Worm (Caenorhabditis elegans) whole organism, L1 larva: ENCODE data around the gene C18E9.9.

ENCODE experiments used
- C16A3.4 ChIP-seq: fragments of 150-350 bp; optimal IDR thresholded peaks from 2 replicates; lab custom pipeline; 2014; ENCODE audit warnings: missing biosample characterization, missing genetic modification characterization
- C34B4.2 ChIP-seq: sonication (generic microtip); optimal IDR thresholded peaks from 2 replicates; lab custom pipeline; 2017; ENCODE audit warnings: mild to moderate bottlenecking, missing genetic modification characterization, missing compliant biosample characterization
- F16B12.6 ChIP-seq: fragments of 150-350 bp; optimal IDR thresholded peaks from 2 replicates; lab custom pipeline; 2014; ENCODE audit warnings: missing biosample characterization, missing genetic modification characterization
- Y116A8C.19 ChIP-seq: sonication (generic microtip); optimal IDR thresholded peaks from 2 replicates; lab custom pipeline; 2016; ENCODE audit warnings: missing compliant biosample characterization, missing genetic modification characterization, borderline replicate concordance
- aly-2 ChIP-seq: fragments of 150-350 bp; optimal IDR thresholded peaks from 2 replicates; lab custom pipeline; 2014; ENCODE audit warnings: missing biosample characterization, missing genetic modification characterization
- ama-1 ChIP-seq: fragments of 150-350 bp; optimal IDR thresholded peaks from 2 replicates; lab custom pipeline; 2014
- blmp-1 ChIP-seq: fragments of 150-350 bp; optimal IDR thresholded peaks from 2 replicates; lab custom pipeline; 2014; ENCODE audit warnings: missing biosample characterization, missing genetic modification characterization
- ceh-8 ChIP-seq: fragments of 200-800 bp; sonication (Bioruptor generic); optimal IDR thresholded peaks from 2 replicates; lab custom pipeline; 2018; ENCODE audit warnings: mild to moderate bottlenecking, missing genetic modification characterization, moderate library complexity, missing compliant biosample characterization
- ceh-82 ChIP-seq, 3 experiments: fragments of 150-350 bp in 1 of 3; sonication (generic microtip) in 2 of 3; optimal IDR thresholded peaks; 2 replicates each; lab custom pipeline; 2014 to 2017; ENCODE audit warnings: missing biosample characterization in 3 of 3, missing genetic modification characterization in 3 of 3
- ceh-88 ChIP-seq: fragments of 200-800 bp; sonication (Bioruptor generic); IDR thresholded peaks from 2 replicates; pipeline ENCODE4 v1.3.6; 2022; ENCODE audit warnings: missing genetic modification characterization, missing compliant biosample characterization
- ces-1 ChIP-seq: fragments of 150-350 bp; optimal IDR thresholded peaks from 2 replicates; lab custom pipeline; 2014; ENCODE audit warnings: missing biosample characterization, missing genetic modification reagents, missing genetic modification characterization
- dpl-1 ChIP-seq, 3 experiments: fragments of 150-350 bp in 2 of 3; sonication (generic microtip) in 1 of 3; optimal IDR thresholded peaks; 2 replicates each; lab custom pipeline; 2014 to 2017; ENCODE audit warnings: missing biosample characterization in 3 of 3, missing genetic modification characterization in 3 of 3, missing genetic modification reagents in 3 of 3
- dsc-1 ChIP-seq: sonication (generic microtip); optimal IDR thresholded peaks from 2 replicates; lab custom pipeline; 2016; ENCODE audit warnings: mild to moderate bottlenecking, missing genetic modification characterization, missing compliant biosample characterization
- efl-1 ChIP-seq, 4 experiments: fragments of 150-350 bp; optimal IDR thresholded peaks in 3 of 4; peaks in 1 of 4; 1 replicate in 1 of 4; 2 replicates in 3 of 4; lab custom pipeline; 2014; ENCODE audit warnings: missing biosample characterization in 2 of 4, missing genetic modification characterization in 2 of 4, missing genetic modification reagents in 2 of 4
- efl-3 ChIP-seq: fragments of 200-800 bp; sonication (Bioruptor generic); optimal IDR thresholded peaks from 2 replicates; lab custom pipeline; 2018; ENCODE audit warnings: mild to moderate bottlenecking, missing genetic modification characterization, missing compliant biosample characterization
- egl-27 ChIP-seq, 2 experiments: fragments of 150-350 bp in 1 of 2; sonication (generic microtip); optimal IDR thresholded peaks; 3 replicates each; lab custom pipeline; 2017 to 2018; ENCODE audit warnings: missing biosample characterization in 2 of 2, missing genetic modification characterization in 2 of 2, missing genetic modification reagents in 2 of 2
- ets-5 ChIP-seq: fragments of 200-800 bp; sonication (Bioruptor generic); IDR thresholded peaks from 2 replicates; pipeline ENCODE4 v1.3.6; 2022; ENCODE audit warnings: missing genetic modification characterization, missing compliant biosample characterization
- fkh-4 ChIP-seq: sonication (generic microtip); optimal IDR thresholded peaks from 2 replicates; lab custom pipeline; 2016; ENCODE audit warnings: missing compliant biosample characterization, missing genetic modification characterization, borderline replicate concordance
- hpl-2 ChIP-seq: fragments of 150-350 bp; optimal IDR thresholded peaks from 2 replicates; lab custom pipeline; 2014; ENCODE audit warnings: missing biosample characterization, missing genetic modification reagents, missing genetic modification characterization
- irx-1 ChIP-seq: sonication (generic microtip); optimal IDR thresholded peaks from 2 replicates; lab custom pipeline; 2016; ENCODE audit warnings: missing genetic modification characterization, missing compliant biosample characterization
- isw-1 ChIP-seq: fragments of 200-800 bp; sonication (Bioruptor generic); IDR thresholded peaks from 2 replicates; pipeline ENCODE4 v1.3.6; 2022; ENCODE audit warnings: missing genetic modification characterization, missing compliant biosample characterization
- lin-13 ChIP-seq: fragments of 150-350 bp; optimal IDR thresholded peaks from 2 replicates; lab custom pipeline; 2014; ENCODE audit warnings: missing biosample characterization, missing genetic modification reagents, missing genetic modification characterization
- lin-14 ChIP-seq: fragments of 200-800 bp; sonication (Bioruptor generic); optimal IDR thresholded peaks from 2 replicates; lab custom pipeline; 2018; ENCODE audit warnings: mild to moderate bottlenecking, missing genetic modification characterization, moderate library complexity, missing compliant biosample characterization
- lin-35 ChIP-seq, 2 experiments: fragments of 150-350 bp; optimal IDR thresholded peaks; 2 replicates each; lab custom pipeline; 2014; ENCODE audit warnings: missing biosample characterization in 2 of 2, missing genetic modification characterization in 2 of 2, missing genetic modification reagents in 2 of 2
- lin-39 ChIP-seq: fragments of 150-350 bp; optimal IDR thresholded peaks from 2 replicates; lab custom pipeline; 2014; ENCODE audit warnings: missing biosample characterization, missing genetic modification reagents, missing genetic modification characterization
- lsy-2 ChIP-seq, 2 experiments: fragments of 150-350 bp; optimal IDR thresholded peaks; 2 replicates each; lab custom pipeline; 2014; ENCODE audit warnings: missing biosample characterization in 2 of 2, missing genetic modification characterization in 2 of 2
- mdl-1 ChIP-seq, 2 experiments: fragments of 150-350 bp; optimal IDR thresholded peaks; 2 replicates each; lab custom pipeline; 2014 to 2017; ENCODE audit warnings: missing biosample characterization in 2 of 2, missing genetic modification characterization in 2 of 2, inconsistent platforms in 1 of 2
- mep-1 ChIP-seq: fragments of 150-350 bp; optimal IDR thresholded peaks from 2 replicates; lab custom pipeline; 2014; ENCODE audit warnings: missing biosample characterization, missing genetic modification characterization
- nhr-11 ChIP-seq: fragments of 150-350 bp; optimal IDR thresholded peaks from 2 replicates; lab custom pipeline; 2014; ENCODE audit warnings: missing biosample characterization, missing genetic modification characterization
- nhr-12 ChIP-seq: sonication (generic microtip); optimal IDR thresholded peaks from 2 replicates; lab custom pipeline; 2017; ENCODE audit warnings: missing biosample characterization, missing genetic modification characterization
- nhr-19 ChIP-seq: fragments of 200-800 bp; sonication (Bioruptor generic); conservative IDR thresholded peaks from 2 replicates; pipeline ENCODE4 v1.3.6; 2022; ENCODE audit warnings: missing genetic modification characterization, missing compliant biosample characterization
- nhr-28 ChIP-seq: fragments of 150-350 bp; optimal IDR thresholded peaks from 2 replicates; lab custom pipeline; 2014; ENCODE audit warnings: missing biosample characterization, missing genetic modification characterization
- nhr-47 ChIP-seq: sonication (generic microtip); optimal IDR thresholded peaks from 2 replicates; lab custom pipeline; 2016; ENCODE audit warnings: mild to moderate bottlenecking, missing genetic modification characterization, moderate library complexity, missing compliant biosample characterization
- nhr-71 ChIP-seq: sonication (generic microtip); optimal IDR thresholded peaks from 2 replicates; lab custom pipeline; 2016; ENCODE audit warnings: mild to moderate bottlenecking, missing genetic modification characterization, moderate library complexity, missing compliant biosample characterization
- nhr-77 ChIP-seq: fragments of 150-350 bp; optimal IDR thresholded peaks from 2 replicates; lab custom pipeline; 2014; ENCODE audit warnings: missing biosample characterization, missing genetic modification characterization
- nhr-84 ChIP-seq: sonication (generic microtip); optimal IDR thresholded peaks from 2 replicates; lab custom pipeline; 2017; ENCODE audit warnings: missing biosample characterization, missing genetic modification characterization
- nhr-90 ChIP-seq: sonication (generic microtip); optimal IDR thresholded peaks from 2 replicates; lab custom pipeline; 2016; ENCODE audit warnings: mild to moderate bottlenecking, missing genetic modification characterization, missing compliant biosample characterization; ENCODE audit not compliant: poor library complexity
- pag-3 ChIP-seq: sonication (generic microtip); optimal IDR thresholded peaks from 2 replicates; lab custom pipeline; 2017; ENCODE audit warnings: missing genetic modification characterization, mild to moderate bottlenecking, missing compliant biosample characterization, antibody characterized with exemption, borderline replicate concordance; ENCODE audit not compliant: insufficient read depth
- pqm-1 ChIP-seq: sonication (generic microtip); optimal IDR thresholded peaks from 3 replicates; lab custom pipeline; 2017; ENCODE audit warnings: missing biosample characterization, missing genetic modification characterization
- rnt-1 ChIP-seq: sonication (generic microtip); optimal IDR thresholded peaks from 2 replicates; lab custom pipeline; 2016; ENCODE audit warnings: mild to moderate bottlenecking, missing genetic modification characterization, moderate library complexity, missing compliant biosample characterization
- snpc-4 ChIP-seq: fragments of 150-350 bp; optimal IDR thresholded peaks from 2 replicates; lab custom pipeline; 2014; ENCODE audit warnings: missing biosample characterization, missing genetic modification characterization
- snu-23 ChIP-seq: sonication (generic microtip); optimal IDR thresholded peaks from 2 replicates; lab custom pipeline; 2016; ENCODE audit warnings: missing genetic modification characterization, missing compliant biosample characterization
- sox-4 ChIP-seq: sonication (generic microtip); optimal IDR thresholded peaks from 2 replicates; lab custom pipeline; 2016; ENCODE audit warnings: missing genetic modification characterization, missing compliant biosample characterization
- tbx-2 ChIP-seq: sonication (generic microtip); optimal IDR thresholded peaks from 2 replicates; lab custom pipeline; 2016; ENCODE audit warnings: missing genetic modification characterization, missing compliant biosample characterization
- unc-130 ChIP-seq: fragments of 150-350 bp; optimal IDR thresholded peaks from 2 replicates; lab custom pipeline; 2017; ENCODE audit warnings: missing biosample characterization, missing genetic modification characterization, inconsistent platforms
- unc-86 ChIP-seq: sonication (generic microtip); optimal IDR thresholded peaks from 2 replicates; lab custom pipeline; 2016; ENCODE audit warnings: missing genetic modification characterization, missing compliant biosample characterization
- unc-98 ChIP-seq: fragments of 200-800 bp; sonication (Bioruptor generic); IDR thresholded peaks from 2 replicates; pipeline ENCODE4 v1.3.6; 2022; ENCODE audit warnings: missing genetic modification characterization, missing compliant biosample characterization
- vab-15 ChIP-seq: sonication (generic microtip); optimal IDR thresholded peaks from 2 replicates; lab custom pipeline; 2017; ENCODE audit warnings: missing genotype, mild to moderate bottlenecking, missing genetic modification characterization, missing compliant biosample characterization
- zag-1 ChIP-seq: fragments of 150-350 bp; optimal IDR thresholded peaks from 2 replicates; lab custom pipeline; 2014; ENCODE audit warnings: missing biosample characterization, missing genetic modification characterization
- ztf-11 ChIP-seq, 2 experiments: sonication (generic microtip); optimal IDR thresholded peaks; 2 replicates each; lab custom pipeline; 2016 to 2017; ENCODE audit warnings: missing genetic modification characterization in 2 of 2, missing biosample characterization in 1 of 2, missing compliant biosample characterization in 1 of 2

Gene C18E9.9

DNA sequence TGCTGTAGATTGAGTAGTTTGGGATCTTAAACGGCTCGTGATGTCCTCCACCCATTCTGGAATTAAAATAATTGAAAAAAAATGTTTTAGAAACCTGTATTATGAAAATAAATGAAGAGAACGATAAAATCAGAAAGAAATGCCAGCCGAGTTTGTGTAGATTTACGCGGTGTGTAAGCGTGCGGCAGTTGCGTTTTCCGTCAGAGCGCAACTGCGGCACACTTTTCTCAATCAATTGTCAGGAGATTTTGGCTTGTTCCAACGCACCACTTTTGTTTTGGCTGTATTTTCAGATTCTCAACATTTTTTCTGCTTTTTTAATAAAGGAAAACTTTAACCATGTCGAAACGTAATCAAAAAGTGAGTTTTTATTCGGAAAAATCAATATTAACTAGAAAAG is 24.5 kb downstream of the C18E9.9 start, which contains the start of the genes ndub-3 and C18E9.2 (continued):
- no peak for TF ChIP-seq F16B12.6
- no peak for TF ChIP-seq nhr-19 (GFP tag; lab: Robert Waterston, UW)
- no peak for TF ChIP-seq ceh-8
- TF ChIP-seq ceh-88 (GFP tag; lab: Robert Waterston, UW): no peak
- TF ChIP-seq C34B4.2: no peak
- TF ChIP-seq mdl-1 (tag; optimal IDR thresholded peaks at IDR 0.05; lab: Kevin White, UChicago): peak in 1 of 2 experiments; percentile 24
- TF ChIP-seq tbx-2 (tag; lab: Kevin White, UChicago): peak; percentile 6
- no peak for TF ChIP-seq nhr-11
- peak; percentile 66 to 67 for TF ChIP-seq efl-1 (optimal IDR thresholded peaks at IDR 0.05; lab: Kevin White, UChicago)
- TF ChIP-seq efl-1 (GFP tag; optimal IDR thresholded peaks at IDR 0.05 in 1 of 2; lab: Kevin White, UChicago): peak; percentile 48 to 95
- TF ChIP-seq unc-86 (tag; lab: Kevin White, UChicago): no peak
- no peak for TF ChIP-seq aly-2
- peak; percentile 50 for TF ChIP-seq lin-14 (GFP tag; lab: Kevin White, UChicago)
- no peak for TF ChIP-seq nhr-12
- TF ChIP-seq ces-1 (GFP tag; lab: Kevin White, UChicago): no peak
- no peak for TF ChIP-seq unc-130 (tag; lab: Kevin White, UChicago)
- TF ChIP-seq irx-1 (tag; lab: Kevin White, UChicago): no peak
- TF ChIP-seq zag-1 (tag; lab: Kevin White, UChicago): no peak
- TF ChIP-seq ceh-82 (tag; optimal IDR thresholded peaks at IDR 0.05; lab: Kevin White, UChicago): peak in 2 of 3 experiments; percentile 4 to 64
- TF ChIP-seq isw-1 (GFP tag; lab: Robert Waterston, UW): no peak
- TF ChIP-seq Y116A8C.19 (tag; lab: Kevin White, UChicago): no peak
- TF ChIP-seq lin-39: no peak
- no peak for TF ChIP-seq vab-15
- TF ChIP-seq pag-3 (tag; lab: Kevin White, UChicago): no peak
- no peak for TF ChIP-seq lin-13 (GFP tag; lab: Kevin White, UChicago)
- no peak for TF ChIP-seq nhr-77
- no peak for TF ChIP-seq pqm-1 (tag; lab: Kevin White, UChicago)
- TF ChIP-seq nhr-28 (tag; lab: Kevin White, UChicago): no peak
- no peak for TF ChIP-seq blmp-1
- no peak for TF ChIP-seq efl-3
- TF ChIP-seq ama-1 (lab: Kevin White, UChicago): no peak
- TF ChIP-seq nhr-47 (tag; lab: Kevin White, UChicago): peak; percentile 1
- no peak for TF ChIP-seq ets-5 (GFP tag; lab: Robert Waterston, UW)

DNA sequence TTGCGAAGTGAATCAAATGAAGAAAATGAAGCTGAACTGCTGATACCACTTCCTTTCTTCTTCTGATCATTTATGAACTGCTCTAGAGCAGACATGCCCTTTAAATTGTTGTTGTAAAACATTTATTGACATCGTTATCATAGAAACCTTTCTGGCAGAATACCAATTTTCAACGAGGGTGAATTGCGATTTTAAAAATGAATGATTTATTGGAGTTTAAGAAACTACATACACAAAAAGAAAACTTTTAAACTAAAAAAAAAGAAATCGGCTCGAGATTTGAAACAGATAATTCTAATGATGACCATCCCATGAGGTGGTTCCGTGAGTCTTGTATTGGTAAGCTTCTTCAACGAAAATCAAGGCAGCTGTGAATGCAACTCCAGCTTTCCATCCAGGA is 25.3 kb downstream of the C18E9.9 start, which contains the start of gene sftd-3:
TSS of gene sftd-3 (minus strand) at position 101 of the 400 bp plus-strand sequence.
- TF ChIP-seq nhr-84 (tag; lab: Kevin White, UChicago) (no peak), rnt-1 (no peak), dpl-1 (GFP tag; optimal IDR thresholded peaks at IDR 0.05; lab: Kevin White, UChicago) (no peak), dsc-1 (tag; lab: Kevin White, UChicago) (no peak), hpl-2 (GFP tag; lab: Kevin White, UChicago) (no peak), ztf-11 (tag; optimal IDR thresholded peaks at IDR 0.05; lab: Kevin White, UChicago) (no peak), C16A3.4 (no peak), nhr-90 (tag; lab: Kevin White, UChicago) (no peak)

DNA sequence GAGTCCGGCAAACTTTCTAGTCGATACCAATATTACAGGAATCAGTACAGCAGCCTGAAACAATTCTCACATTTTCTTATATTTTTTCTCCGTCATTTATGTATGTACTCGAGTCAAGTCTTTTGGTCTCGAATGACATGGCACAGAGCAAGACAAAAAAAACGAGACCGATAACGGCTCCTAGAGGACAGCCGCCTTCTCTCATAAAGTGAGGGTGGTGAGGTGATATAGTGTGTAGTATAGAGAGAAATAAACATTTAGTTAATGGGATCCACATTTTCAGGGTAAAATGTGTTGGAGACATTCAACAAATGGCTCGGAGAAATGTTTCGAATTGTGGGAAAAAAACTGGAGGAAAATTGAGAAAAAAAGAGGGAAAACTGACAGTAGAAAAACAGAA is 27.1 kb downstream of the C18E9.9 start:
- TF ChIP-seq nhr-71 (tag; lab: Kevin White, UChicago) (peak; percentile 74), dpl-1 (GFP tag; optimal IDR thresholded peaks at IDR 0.05; lab: Kevin White, UChicago) (peak in 1 of 3 experiments; percentile 1), lin-35 (GFP tag; optimal IDR thresholded peaks at IDR 0.05; lab: Kevin White, UChicago) (peak in 1 of 2 experiments; percentile 24), C16A3.4 (no peak), snu-23 (GFP tag; lab: Kevin White, UChicago) (peak; percentile 46), unc-130 (tag; lab: Kevin White, UChicago) (peak; percentile 29), nhr-12 (no peak), lin-39 (peak; percentile 45), lin-14 (GFP tag; lab: Kevin White, UChicago) (peak; percentile 94), nhr-28 (tag; lab: Kevin White, UChicago) (no peak), egl-27 (tag; optimal IDR thresholded peaks at IDR 0.05; lab: Kevin White, UChicago) (no peak), unc-98 (GFP tag; lab: Robert Waterston, UW) (no peak), hpl-2 (GFP tag; lab: Kevin White, UChicago) (no peak), fkh-4 (tag; lab: Kevin White, UChicago) (peak; percentile 62), snpc-4 (tag; lab: Kevin White, UChicago) (no peak), sox-4 (no peak), mep-1 (peak; percentile 22), dsc-1 (tag; lab: Kevin White, UChicago) (peak; percentile 84), nhr-11 (no peak), lsy-2 (tag; optimal IDR thresholded peaks at IDR 0.05; lab: Kevin White, UChicago) (peak; percentile 7 to 48)
